Fruit fly (Drosophila melanogaster) whole organism, embryonic: ENCODE measurements around the gene Spec2.

Experiments
- ATbp ChIP-seq: fragments of 200-800 bp; sonication (Bioruptor generic); optimal IDR thresholded peaks from 2 replicates; lab custom pipeline; 2017; ENCODE audit warnings: missing biosample characterization, mild to moderate bottlenecking, missing genetic modification characterization, missing genetic modification reagents
- BtbVII ChIP-seq: fragments of 200-800 bp; sonication (Bioruptor generic); optimal IDR thresholded peaks from 3 replicates; lab custom pipeline; 2017; ENCODE audit warnings: missing biosample characterization, mild to moderate bottlenecking, missing genetic modification characterization
- CG11398 ChIP-seq: fragments of 200-800 bp; sonication (Bioruptor generic); optimal IDR thresholded peaks from 2 replicates; lab custom pipeline; 2016; ENCODE audit warnings: missing biosample characterization, missing genetic modification characterization
- CG11456 ChIP-seq: fragments of 200-800 bp; sonication (Bioruptor generic); IDR thresholded peaks from 3 replicates; pipeline ENCODE4 v1.3.6; 2022; ENCODE audit warnings: missing biosample characterization, missing genetic modification characterization
- CG12155 ChIP-seq: fragments of 200-800 bp; sonication (Bioruptor generic); optimal IDR thresholded peaks from 3 replicates; lab custom pipeline; 2016; ENCODE audit warnings: missing biosample characterization, missing genetic modification characterization
- CG14965 ChIP-seq: fragments of 200-800 bp; sonication (Bioruptor generic); optimal IDR thresholded peaks from 2 replicates; lab custom pipeline; 2016; ENCODE audit warnings: missing biosample characterization, missing genetic modification characterization, borderline replicate concordance
- CG1792 ChIP-seq: fragments of 200-800 bp; sonication (Bioruptor generic); optimal IDR thresholded peaks from 2 replicates; lab custom pipeline; 2016; ENCODE audit warnings: missing biosample characterization, missing genetic modification characterization
- CG18011 ChIP-seq: fragments of 200-800 bp; sonication (Bioruptor generic); optimal IDR thresholded peaks from 2 replicates; lab custom pipeline; 2017; ENCODE audit warnings: missing biosample characterization, missing genetic modification characterization, mild to moderate bottlenecking, moderate library complexity, missing genotype
- CG18619 ChIP-seq: fragments of 200-800 bp; sonication (Bioruptor generic); optimal IDR thresholded peaks from 3 replicates; lab custom pipeline; 2017; ENCODE audit warnings: missing biosample characterization, mild to moderate bottlenecking, missing genetic modification characterization
- CG2116 ChIP-seq: fragments of 200-800 bp; sonication (Bioruptor generic); optimal IDR thresholded peaks from 3 replicates; lab custom pipeline; 2018; ENCODE audit warnings: missing biosample characterization, mild to moderate bottlenecking, missing genetic modification characterization
- CG32772 ChIP-seq: fragments of 200-800 bp; sonication (Bioruptor generic); IDR thresholded peaks from 2 replicates; pipeline ENCODE4 v1.3.6; 2022; ENCODE audit warnings: missing biosample characterization, missing genetic modification characterization
- CG33557 ChIP-seq: fragments of 200-800 bp; sonication (Bioruptor generic); optimal IDR thresholded peaks from 2 replicates; lab custom pipeline; 2019; ENCODE audit warnings: missing biosample characterization, mild to moderate bottlenecking, missing genetic modification characterization, moderate library complexity
- CG42726 ChIP-seq: fragments of 200-800 bp; sonication (Bioruptor generic); IDR thresholded peaks from 2 replicates; pipeline ENCODE4 v1.3.6; 2022; ENCODE audit warnings: missing biosample characterization, missing genetic modification characterization; ENCODE audit not compliant: partially characterized antibody
- CG4854 ChIP-seq: fragments of 200-800 bp; sonication (Bioruptor generic); optimal IDR thresholded peaks from 2 replicates; lab custom pipeline; 2016; ENCODE audit warnings: missing biosample characterization, missing genetic modification characterization, inconsistent platforms
- CG5180 ChIP-seq: fragments of 200-800 bp; sonication (Bioruptor generic); optimal IDR thresholded peaks from 3 replicates; lab custom pipeline; 2017; ENCODE audit warnings: missing biosample characterization, missing genetic modification characterization, mild to moderate bottlenecking, moderate library complexity, missing genetic modification reagents
- CG6854 ChIP-seq: fragments of 200-800 bp; sonication (Bioruptor generic); optimal IDR thresholded peaks from 3 replicates; lab custom pipeline; 2017; ENCODE audit warnings: missing biosample characterization, mild to moderate bottlenecking, missing genetic modification characterization
- CG7357 ChIP-seq: fragments of 200-800 bp; sonication (Bioruptor generic); IDR thresholded peaks from 3 replicates; pipeline ENCODE4 v1.3.6; 2022; ENCODE audit warnings: missing biosample characterization, missing genetic modification characterization
- CG7839 ChIP-seq: fragments of 200-800 bp; sonication (Bioruptor generic); optimal IDR thresholded peaks from 3 replicates; lab custom pipeline; 2018; ENCODE audit warnings: missing biosample characterization, mild to moderate bottlenecking, missing genetic modification characterization, moderate library complexity
- CG7928 ChIP-seq: fragments of 200-800 bp; sonication (Bioruptor generic); optimal IDR thresholded peaks from 2 replicates; lab custom pipeline; 2017; ENCODE audit warnings: missing biosample characterization, mild to moderate bottlenecking, missing genetic modification characterization
- CG8765 ChIP-seq: fragments of 200-800 bp; sonication (Bioruptor generic); IDR thresholded peaks from 2 replicates; pipeline ENCODE4 v1.3.6; 2022; ENCODE audit warnings: missing biosample characterization, missing genetic modification characterization
- CG9797 ChIP-seq: fragments of 200-800 bp; sonication (Bioruptor generic); optimal IDR thresholded peaks from 3 replicates; lab custom pipeline; 2018; ENCODE audit warnings: missing biosample characterization, mild to moderate bottlenecking, missing genetic modification characterization
- CTCF ChIP-seq: fragments of 200-800 bp; sonication (Bioruptor generic); optimal IDR thresholded peaks from 2 replicates; lab custom pipeline; 2017; ENCODE audit warnings: missing biosample characterization, mild to moderate bottlenecking, missing genetic modification characterization, moderate library complexity
- Dfd ChIP-seq, 2 experiments: fragments of >200 bp; optimal IDR thresholded peaks; 2 replicates each; lab custom pipeline; 2017; ENCODE audit warnings: missing biosample characterization in 2 of 2, missing genetic modification characterization in 2 of 2
- GATAe ChIP-seq: fragments of 200-800 bp; sonication (Bioruptor generic); conservative IDR thresholded peaks from 2 replicates; pipeline ENCODE4 v1.3.6; 2022; ENCODE audit warnings: missing biosample characterization, missing genetic modification characterization
- H15 ChIP-seq: fragments of 200-800 bp; sonication (Bioruptor generic); IDR thresholded peaks from 3 replicates; pipeline ENCODE4 v1.3.6; 2022; ENCODE audit warnings: missing biosample characterization, missing genetic modification characterization
- Hand ChIP-seq: fragments of 200-800 bp; sonication (Bioruptor generic); optimal IDR thresholded peaks from 2 replicates; lab custom pipeline; 2017; ENCODE audit warnings: mild to moderate bottlenecking, missing biosample characterization, missing genetic modification reagents, missing genetic modification characterization
- Opbp ChIP-seq: fragments of 200-800 bp; sonication (Bioruptor generic); IDR thresholded peaks from 3 replicates; pipeline ENCODE4 v1.3.6; 2022; ENCODE audit warnings: missing biosample characterization, missing genetic modification characterization; ENCODE audit not compliant: partially characterized antibody
- Optix ChIP-seq: fragments of 200-800 bp; sonication (Bioruptor generic); IDR thresholded peaks from 3 replicates; pipeline ENCODE4 v1.3.6; 2022; ENCODE audit warnings: missing biosample characterization, missing genetic modification characterization
- PHDP ChIP-seq: fragments of 200-800 bp; sonication (Bioruptor generic); optimal IDR thresholded peaks from 3 replicates; lab custom pipeline; 2018; ENCODE audit warnings: missing biosample characterization, mild to moderate bottlenecking, missing genetic modification characterization, moderate library complexity
- Rx ChIP-seq: fragments of 200-800 bp; sonication (Bioruptor generic); IDR thresholded peaks from 2 replicates; pipeline ENCODE4 v1.3.6; 2022; ENCODE audit warnings: missing biosample characterization, missing genetic modification characterization
- Side ChIP-seq: fragments of 200-800 bp; sonication (Bioruptor generic); optimal IDR thresholded peaks from 2 replicates; lab custom pipeline; 2016; ENCODE audit warnings: missing biosample characterization, missing genetic modification characterization
- Spps ChIP-seq: fragments of 200-800 bp; sonication (Bioruptor generic); optimal IDR thresholded peaks from 2 replicates; lab custom pipeline; 2018; ENCODE audit warnings: missing biosample characterization, mild to moderate bottlenecking, missing genetic modification characterization
- Sry-δ ChIP-seq: fragments of 200-800 bp; sonication (Bioruptor generic); optimal IDR thresholded peaks from 2 replicates; lab custom pipeline; 2016; ENCODE audit warnings: missing biosample characterization, missing genetic modification characterization
- Ssrp ChIP-seq: fragments of 200-800 bp; sonication (Bioruptor generic); optimal IDR thresholded peaks from 2 replicates; lab custom pipeline; 2018; ENCODE audit warnings: missing biosample characterization, mild to moderate bottlenecking, missing genetic modification characterization, moderate library complexity
- ash1 ChIP-seq: fragments of 200-800 bp; sonication (Bioruptor generic); optimal IDR thresholded peaks from 2 replicates; lab custom pipeline; 2018; ENCODE audit warnings: missing biosample characterization, mild to moderate bottlenecking, missing genetic modification characterization
- az2 ChIP-seq: fragments of 200-800 bp; sonication (Bioruptor generic); optimal IDR thresholded peaks from 3 replicates; lab custom pipeline; 2016; ENCODE audit warnings: missing biosample characterization, missing genetic modification characterization
- corto ChIP-seq: fragments of 200-800 bp; sonication (Bioruptor generic); optimal IDR thresholded peaks from 2 replicates; lab custom pipeline; 2016; ENCODE audit warnings: missing biosample characterization, mild to moderate bottlenecking, missing genetic modification characterization, moderate library complexity
- crc ChIP-seq: fragments of 200-800 bp; sonication (Bioruptor generic); optimal IDR thresholded peaks from 2 replicates; lab custom pipeline; 2016; ENCODE audit warnings: missing biosample characterization, missing genetic modification characterization
- cwo ChIP-seq: fragments of 200-800 bp; sonication (Bioruptor generic); optimal IDR thresholded peaks from 3 replicates; lab custom pipeline; 2017; ENCODE audit warnings: missing biosample characterization, missing genetic modification characterization, mild to moderate bottlenecking, moderate library complexity, missing genetic modification reagents
- dmrt11E ChIP-seq: fragments of 200-800 bp; sonication (Bioruptor generic); optimal IDR thresholded peaks from 3 replicates; lab custom pipeline; 2018; ENCODE audit warnings: missing biosample characterization, mild to moderate bottlenecking, missing genetic modification characterization, moderate library complexity
- en ChIP-seq: fragments of 200-800 bp; sonication (Bioruptor generic); optimal IDR thresholded peaks from 2 replicates; lab custom pipeline; 2016; ENCODE audit warnings: missing biosample characterization, missing genetic modification characterization
- fd3F ChIP-seq: fragments of 200-800 bp; sonication (Bioruptor generic); optimal IDR thresholded peaks from 2 replicates; lab custom pipeline; 2018; ENCODE audit warnings: missing biosample characterization, mild to moderate bottlenecking, missing genetic modification characterization, moderate library complexity
- hth ChIP-seq: fragments of >200 bp; optimal IDR thresholded peaks from 2 replicates; lab custom pipeline; 2017; ENCODE audit warnings: inconsistent platforms
- pum ChIP-seq: fragments of 200-800 bp; sonication (Bioruptor generic); optimal IDR thresholded peaks from 2 replicates; lab custom pipeline; 2016; ENCODE audit warnings: missing biosample characterization, missing genetic modification characterization
- rib ChIP-seq: fragments of 200-800 bp; sonication (Bioruptor generic); IDR thresholded peaks from 2 replicates; pipeline ENCODE4 v1.3.6; 2022; ENCODE audit warnings: missing biosample characterization, missing genetic modification characterization
- sim ChIP-seq: fragments of 200-800 bp; sonication (Bioruptor generic); IDR thresholded peaks from 2 replicates; pipeline ENCODE4 v1.3.6; 2022; ENCODE audit warnings: missing biosample characterization, missing genetic modification characterization
- tap ChIP-seq: fragments of 200-800 bp; optimal IDR thresholded peaks from 3 replicates; lab custom pipeline; 2019; ENCODE audit warnings: missing biosample characterization, mild to moderate bottlenecking, missing genetic modification characterization, moderate library complexity
- vvl ChIP-seq: fragments of 200-800 bp; sonication (Bioruptor generic); IDR thresholded peaks from 2 replicates; pipeline ENCODE4 v1.3.6; 2022; ENCODE audit warnings: missing biosample characterization, missing genetic modification characterization
- wdn ChIP-seq: fragments of 200-800 bp; sonication (Bioruptor generic); IDR thresholded peaks from 2 replicates; pipeline ENCODE4 v1.3.6; 2022; ENCODE audit warnings: missing biosample characterization, missing genetic modification characterization

Spec2 gene

dm6 chr3R:5668928-5669739 is 45.2 kb upstream of the Spec2 start, which contains the start of the genes Xe7 and Atg17 (continued):
- TF ChIP-seq Rx (GFP tag; lab: Robert Waterston, UW) = peak; percentile 79
- TF ChIP-seq CG5180 (GFP tag; lab: Kevin White, UChicago) = no peak
- peak; percentile 93 for TF ChIP-seq Sry-δ (GFP tag; lab: Kevin White, UChicago)
- peak; percentile 94 for TF ChIP-seq Ssrp (tag; lab: Kevin White, UChicago)
- TF ChIP-seq dmrt11E (tag; lab: Kevin White, UChicago) = peak; percentile 86
- peak; percentile 68 for TF ChIP-seq cwo
- TF ChIP-seq pum = peak; percentile 90
- peak; percentile 97 for TF ChIP-seq CG2116 (GFP tag; lab: Kevin White, UChicago)
- TF ChIP-seq corto = peak; percentile 64
- peak; percentile 81 for TF ChIP-seq Optix
- TF ChIP-seq az2 (GFP tag; lab: Kevin White, UChicago) = peak; percentile 91
- peak; percentile 64 for TF ChIP-seq tap (tag; lab: Kevin White, UChicago)
- TF ChIP-seq Side (GFP tag; lab: Kevin White, UChicago) = peak; percentile 62
- TF ChIP-seq GATAe = peak; percentile 90
- peak; percentile 16 for TF ChIP-seq en
- peak; percentile 94 for TF ChIP-seq fd3F (GFP tag; lab: Kevin White, UChicago)
- TF ChIP-seq CG1792 (GFP tag; lab: Kevin White, UChicago) = peak; percentile 43
- TF ChIP-seq ash1 (GFP tag; lab: Kevin White, UChicago) = peak; percentile 47
- TF ChIP-seq rib = peak; percentile 76; the same call in 1 of the 2 replicates
- TF ChIP-seq CG7357 (GFP tag; lab: Robert Waterston, UW) = peak; percentile 88
- no peak for TF ChIP-seq CG14965 (GFP tag; lab: Kevin White, UChicago)
- peak; percentile 91 for TF ChIP-seq CG32772 (GFP tag; lab: Robert Waterston, UW)
- peak; percentile 65; the same call in 2 of the 3 replicates for TF ChIP-seq Opbp (GFP tag; lab: Robert Waterston, UW)
- peak; percentile 59 for TF ChIP-seq ATbp
- no peak for TF ChIP-seq hth
- TF ChIP-seq wdn (GFP tag; lab: Robert Waterston, UW) = peak; percentile 89
- TF ChIP-seq CG18619 (GFP tag; lab: Kevin White, UChicago) = peak; percentile 92
- peak; percentile 25 for TF ChIP-seq CG6854 (GFP tag; lab: Kevin White, UChicago)
- peak; percentile 92 for TF ChIP-seq CG11456 (GFP tag; lab: Robert Waterston, UW)
- TF ChIP-seq H15 (GFP tag; lab: Robert Waterston, UW) = peak; percentile 87
- TF ChIP-seq CTCF (GFP tag; lab: Kevin White, UChicago) = peak; percentile 25
- no peak for TF ChIP-seq CG42726 (GFP tag; lab: Robert Waterston, UW)
- TF ChIP-seq BtbVII (GFP tag; lab: Kevin White, UChicago) = peak; percentile 77
- TF ChIP-seq CG9797 = peak; percentile 50
- peak; percentile 54 for TF ChIP-seq Spps (tag; lab: Kevin White, UChicago)
- peak; percentile 94 for TF ChIP-seq CG7839 (tag; lab: Kevin White, UChicago)
- TF ChIP-seq vvl (GFP tag; lab: Robert Waterston, UW) = peak; percentile 83
- peak; percentile 74 for TF ChIP-seq CG18011 (GFP tag; lab: Kevin White, UChicago)
- TF ChIP-seq PHDP (tag; lab: Kevin White, UChicago) = peak; percentile 87
- peak; percentile 90 for TF ChIP-seq CG33557 (GFP tag; lab: Kevin White, UChicago)
- peak; percentile 56 for TF ChIP-seq crc (GFP tag; lab: Kevin White, UChicago)
- peak; percentile 30 for TF ChIP-seq CG11398 (GFP tag; lab: Kevin White, UChicago)
- 0 out of 2 replicates have a peak, but pooled peaks have one; percentile 40 for TF ChIP-seq sim (GFP tag; lab: Robert Waterston, UW)
- TF ChIP-seq CG4854 (GFP tag; lab: Kevin White, UChicago) = peak; percentile 77
- TF ChIP-seq CG7928 (GFP tag; lab: Kevin White, UChicago) = peak; percentile 74
- TF ChIP-seq CG12155 = peak; percentile 93
- peak; percentile 73 for TF ChIP-seq Hand (GFP tag; lab: Kevin White, UChicago)
- peak; percentile 72 for TF ChIP-seq CG8765 (GFP tag; lab: Robert Waterston, UW)
- peak in 1 of 2 experiments; percentile 93 for TF ChIP-seq Dfd (GFP tag; optimal IDR thresholded peaks at IDR 0.05; lab: Kevin White, UChicago)
